Fruit fly (Drosophila melanogaster) whole organism, embryonic: ENCODE measurements around the gene sad.
A peak's percentile ranks its signal among the peaks of the same experiment; 100 is the strongest.

Experiments used
- Abd-B ChIP-seq: fragments of 200-800 bp; sonication (Bioruptor generic); optimal IDR thresholded peaks from 2 replicates; lab custom pipeline; 2018; ENCODE audit warnings: missing biosample characterization, mild to moderate bottlenecking, missing genetic modification characterization, moderate library complexity
- Aef1 ChIP-seq: fragments of 200-800 bp; sonication (Bioruptor generic); IDR thresholded peaks from 3 replicates; pipeline ENCODE4 v1.3.6; 2022; ENCODE audit warnings: missing biosample characterization, missing genetic modification characterization
- Atf6 ChIP-seq: fragments of 200-800 bp; sonication (Bioruptor generic); IDR thresholded peaks from 2 replicates; pipeline ENCODE4 v1.3.6; 2022; ENCODE audit warnings: missing biosample characterization, missing genetic modification characterization
- CG13287 ChIP-seq: fragments of 200-800 bp; sonication (Bioruptor generic); IDR thresholded peaks from 2 replicates; pipeline ENCODE4 v1.3.6; 2022; ENCODE audit warnings: missing biosample characterization, missing genetic modification characterization; ENCODE audit not compliant: partially characterized antibody
- CG14014 ChIP-seq: fragments of 200-800 bp; sonication (Bioruptor generic); IDR thresholded peaks from 2 replicates; pipeline ENCODE4 v1.3.6; 2022; ENCODE audit warnings: missing biosample characterization, missing genetic modification characterization
- CG17328 ChIP-seq: fragments of 200-800 bp; sonication (Bioruptor generic); IDR thresholded peaks from 2 replicates; pipeline ENCODE4 v1.3.6; 2022; ENCODE audit warnings: missing biosample characterization, missing genetic modification characterization
- CG17912 ChIP-seq: fragments of 200-800 bp; sonication (Bioruptor generic); optimal IDR thresholded peaks from 2 replicates; lab custom pipeline; 2018; ENCODE audit warnings: missing biosample characterization, mild to moderate bottlenecking, missing genetic modification characterization
- CG30403 ChIP-seq: fragments of 200-800 bp; sonication (Bioruptor generic); optimal IDR thresholded peaks from 3 replicates; lab custom pipeline; 2016; ENCODE audit warnings: missing biosample characterization, missing genetic modification characterization
- CG31441 ChIP-seq: fragments of 200-800 bp; sonication (Bioruptor generic); IDR thresholded peaks from 2 replicates; pipeline ENCODE4 v1.3.6; 2022; ENCODE audit warnings: missing biosample characterization, missing genetic modification characterization
- CG3281 ChIP-seq: fragments of 200-800 bp; sonication (Bioruptor generic); optimal IDR thresholded peaks from 3 replicates; lab custom pipeline; 2017; ENCODE audit warnings: missing biosample characterization, mild to moderate bottlenecking, missing genetic modification characterization
- CG3726 ChIP-seq: fragments of 200-800 bp; sonication (Bioruptor generic); IDR thresholded peaks from 3 replicates; pipeline ENCODE4, ENCODE4 v1.3.6; 2022; ENCODE audit warnings: missing biosample characterization, missing genetic modification characterization
- CG3838 ChIP-seq: fragments of 200-800 bp; sonication (Bioruptor generic); optimal IDR thresholded peaks from 3 replicates; lab custom pipeline; 2016; ENCODE audit warnings: missing biosample characterization, missing genetic modification characterization
- CG4404 ChIP-seq: fragments of 200-800 bp; sonication (Bioruptor generic); IDR thresholded peaks from 2 replicates; pipeline ENCODE4 v1.3.6; 2022; ENCODE audit warnings: missing biosample characterization, missing genetic modification characterization
- CG4424 ChIP-seq: fragments of 200-800 bp; sonication (Bioruptor generic); optimal IDR thresholded peaks from 3 replicates; lab custom pipeline; 2016; ENCODE audit warnings: missing biosample characterization, missing genetic modification characterization
- CG4854 ChIP-seq: fragments of 200-800 bp; sonication (Bioruptor generic); optimal IDR thresholded peaks from 2 replicates; lab custom pipeline; 2016; ENCODE audit warnings: missing biosample characterization, missing genetic modification characterization, inconsistent platforms
- CG5180 ChIP-seq: fragments of 200-800 bp; sonication (Bioruptor generic); optimal IDR thresholded peaks from 3 replicates; lab custom pipeline; 2017; ENCODE audit warnings: missing biosample characterization, missing genetic modification characterization, mild to moderate bottlenecking, moderate library complexity, missing genetic modification reagents
- CG6254 ChIP-seq: fragments of 200-800 bp; sonication (Bioruptor generic); optimal IDR thresholded peaks from 3 replicates; lab custom pipeline; 2017; ENCODE audit warnings: mild to moderate bottlenecking, missing biosample characterization, missing genetic modification reagents, missing genetic modification characterization
- CG6272 ChIP-seq: fragments of 200-800 bp; sonication (Bioruptor generic); IDR thresholded peaks from 2 replicates; pipeline ENCODE4 v1.3.6; 2022; ENCODE audit warnings: missing biosample characterization, missing genetic modification characterization
- CG8290 ChIP-seq, 3 experiments: fragments of 200-800 bp; sonication (Bioruptor generic); optimal IDR thresholded peaks; 2 replicates each; lab custom pipeline; 2016 to 2019; ENCODE audit warnings: missing biosample characterization in 3 of 3, missing genetic modification characterization in 3 of 3, mild to moderate bottlenecking in 2 of 3, moderate library complexity in 1 of 3
- Chrac-16 ChIP-seq: fragments of 200-800 bp; sonication (Bioruptor generic); optimal IDR thresholded peaks from 3 replicates; lab custom pipeline; 2016; ENCODE audit warnings: missing biosample characterization, missing genetic modification characterization
- Elba2 ChIP-seq: fragments of 200-800 bp; sonication (Bioruptor generic); optimal IDR thresholded peaks from 3 replicates; lab custom pipeline; 2016; ENCODE audit warnings: missing biosample characterization, missing genetic modification characterization
- Fer2 ChIP-seq: fragments of 200-800 bp; sonication (Bioruptor generic); optimal IDR thresholded peaks from 2 replicates; lab custom pipeline; 2018; ENCODE audit warnings: missing biosample characterization, mild to moderate bottlenecking, missing genetic modification characterization, moderate library complexity
- Gsc ChIP-seq: fragments of 200-800 bp; sonication (Bioruptor generic); IDR thresholded peaks from 2 replicates; pipeline ENCODE4 v1.3.6; 2022; ENCODE audit warnings: missing biosample characterization, missing genetic modification characterization
- HmgD ChIP-seq: fragments of 200-800 bp; sonication (Bioruptor generic); optimal IDR thresholded peaks from 3 replicates; lab custom pipeline; 2016; ENCODE audit warnings: missing biosample characterization, missing genetic modification characterization
- Myb ChIP-seq: fragments of 200-800 bp; sonication (Bioruptor generic); optimal IDR thresholded peaks from 2 replicates; lab custom pipeline; 2016; ENCODE audit warnings: missing biosample characterization, missing genetic modification characterization
- Oli ChIP-seq: fragments of 200-800 bp; sonication (Bioruptor generic); optimal IDR thresholded peaks from 2 replicates; lab custom pipeline; 2018; ENCODE audit warnings: missing biosample characterization, mild to moderate bottlenecking, missing genetic modification characterization, moderate library complexity
- Ptx1 ChIP-seq: fragments of 200-800 bp; sonication (Bioruptor generic); IDR thresholded peaks from 2 replicates; pipeline ENCODE4 v1.3.6; 2022; ENCODE audit warnings: missing biosample characterization, missing genetic modification characterization
- Taf1 ChIP-seq: fragments of 200-800 bp; sonication (Bioruptor generic); IDR thresholded peaks from 2 replicates; pipeline ENCODE4 v1.3.6; 2022; ENCODE audit warnings: missing biosample characterization, missing genetic modification characterization
- Tbp ChIP-seq: fragments of >200 bp; optimal IDR thresholded peaks from 2 replicates; lab custom pipeline; 2018; ENCODE audit warnings: missing biosample characterization, missing genetic modification characterization
- amos ChIP-seq: fragments of 200-800 bp; sonication (Bioruptor generic); IDR thresholded peaks from 2 replicates; pipeline ENCODE4 v1.3.6; 2022; ENCODE audit warnings: missing biosample characterization, missing genetic modification characterization; ENCODE audit not compliant: partially characterized antibody
- br ChIP-seq: fragments of >200 bp; optimal IDR thresholded peaks from 2 replicates; lab custom pipeline; 2017
- dan ChIP-seq: fragments of 200-800 bp; sonication (Bioruptor generic); IDR thresholded peaks from 2 replicates; pipeline ENCODE4 v1.3.6; 2022; ENCODE audit warnings: missing biosample characterization, missing genetic modification characterization
- dati ChIP-seq: fragments of 200-800 bp; sonication (Bioruptor generic); IDR thresholded peaks from 2 replicates; pipeline ENCODE4 v1.3.6; 2022; ENCODE audit warnings: missing biosample characterization, missing genetic modification characterization
- esg ChIP-seq: fragments of 200-800 bp; sonication (Bioruptor generic); conservative IDR thresholded peaks from 2 replicates; pipeline ENCODE4 v1.3.6; 2022; ENCODE audit warnings: missing biosample characterization, missing genetic modification characterization
- fru ChIP-seq: fragments of >200 bp; optimal IDR thresholded peaks from 2 replicates; lab custom pipeline; 2017
- grn ChIP-seq: fragments of 200-800 bp; sonication (Bioruptor generic); optimal IDR thresholded peaks from 3 replicates; lab custom pipeline; 2017; ENCODE audit warnings: missing biosample characterization, missing genetic modification characterization
- gsb-n ChIP-seq: fragments of 200-800 bp; sonication (Bioruptor generic); optimal IDR thresholded peaks from 3 replicates; lab custom pipeline; 2018; ENCODE audit warnings: missing biosample characterization, mild to moderate bottlenecking, missing genetic modification characterization
- her ChIP-seq: fragments of 200-800 bp; sonication (Bioruptor generic); optimal IDR thresholded peaks from 2 replicates; lab custom pipeline; 2016; ENCODE audit warnings: missing biosample characterization, missing genetic modification characterization
- inv ChIP-seq: fragments of 200-800 bp; sonication (Bioruptor generic); IDR thresholded peaks from 2 replicates; pipeline ENCODE4 v1.3.6; 2022; ENCODE audit warnings: missing biosample characterization, missing genetic modification characterization; ENCODE audit not compliant: partially characterized antibody
- jumu ChIP-seq: fragments of 200-800 bp; sonication (Bioruptor generic); optimal IDR thresholded peaks from 3 replicates; lab custom pipeline; 2016; ENCODE audit warnings: missing biosample characterization, missing genetic modification characterization
- ken ChIP-seq: fragments of 200-800 bp; sonication (Bioruptor generic); IDR thresholded peaks from 3 replicates; pipeline ENCODE4 v1.3.6; 2022; ENCODE audit warnings: missing biosample characterization, missing genetic modification characterization
- knrl ChIP-seq: fragments of 200-800 bp; sonication (Bioruptor generic); IDR thresholded peaks from 3 replicates; pipeline ENCODE4 v1.3.6; 2022; ENCODE audit warnings: missing biosample characterization, missing genetic modification characterization; ENCODE audit not compliant: partially characterized antibody
- lbe ChIP-seq: fragments of 200-800 bp; sonication (Bioruptor generic); optimal IDR thresholded peaks from 2 replicates; lab custom pipeline; 2016; ENCODE audit warnings: missing biosample characterization, mild to moderate bottlenecking, missing genetic modification characterization
- pb ChIP-seq: fragments of 200-800 bp; sonication (Bioruptor generic); optimal IDR thresholded peaks from 3 replicates; lab custom pipeline; 2016; ENCODE audit warnings: missing biosample characterization, missing genetic modification characterization
- sc ChIP-seq, 3 experiments: fragments of >200 bp in 2 of 3; fragments of 200-800 bp in 1 of 3; sonication (Bioruptor generic) in 1 of 3; optimal IDR thresholded peaks; 2 replicates in 2 of 3; 3 replicates in 1 of 3; lab custom pipeline; 2017; ENCODE audit warnings: mild to moderate bottlenecking in 1 of 3, missing biosample characterization in 1 of 3, missing genetic modification characterization in 1 of 3, missing genetic modification reagents in 1 of 3
- sd ChIP-seq: fragments of 200-800 bp; sonication (Bioruptor generic); optimal IDR thresholded peaks from 3 replicates; lab custom pipeline; 2018; ENCODE audit warnings: missing biosample characterization, mild to moderate bottlenecking, missing genetic modification characterization, moderate library complexity
- slbo ChIP-seq: fragments of 200-800 bp; sonication (Bioruptor generic); IDR thresholded peaks from 2 replicates; pipeline ENCODE4 v1.3.6; 2022; ENCODE audit warnings: missing biosample characterization, missing genetic modification characterization
- sob ChIP-seq: fragments of 200-800 bp; sonication (Bioruptor generic); IDR thresholded peaks from 2 replicates; pipeline ENCODE4 v1.3.6; 2022; ENCODE audit warnings: missing biosample characterization, missing genetic modification characterization
- ssp ChIP-seq: fragments of 200-800 bp; sonication (Bioruptor generic); IDR thresholded peaks from 2 replicates; pipeline ENCODE4 v1.3.6; 2022; ENCODE audit warnings: missing biosample characterization, missing genetic modification characterization

Gene sad

dm6 chr3R:11850917-11851897 is 25.8 kb upstream of the sad start (continued):
- TF ChIP-seq CG8290 (GFP tag; optimal IDR thresholded peaks at IDR 0.05; lab: Kevin White, UChicago) (peak; percentile 66), CG8290 (tag; optimal IDR thresholded peaks at IDR 0.05; lab: Kevin White, UChicago) (peak in 1 of 2 experiments; percentile 26), CG13287 (GFP tag; lab: Robert Waterston, UW) (no peak), CG4424 (peak; percentile 86), Fer2 (tag; lab: Kevin White, UChicago) (no peak), CG3838 (GFP tag; lab: Kevin White, UChicago) (peak; percentile 9), sob (GFP tag; lab: Robert Waterston, UW) (no peak; the same call in 1 of the 2 replicates), CG5180 (peak; percentile 71), Chrac-16 (GFP tag; lab: Kevin White, UChicago) (peak; percentile 65), CG3726 (GFP tag; lab: Robert Waterston, UW) (no peak), CG17328 (GFP tag; lab: Robert Waterston, UW) (peak; percentile 63), Myb (GFP tag; lab: Kevin White, UChicago) (peak; percentile 41), CG31441 (GFP tag; lab: Robert Waterston, UW) (peak; percentile 92), Elba2 (GFP tag; lab: Kevin White, UChicago) (no peak), pb (GFP tag; lab: Kevin White, UChicago) (peak; percentile 28), fru (lab: Kevin White, UChicago) (no peak), slbo (GFP tag; lab: Robert Waterston, UW) (no peak), esg (GFP tag; lab: Robert Waterston, UW) (peak; percentile 65), inv (GFP tag; lab: Robert Waterston, UW) (no peak), ssp (GFP tag; lab: Robert Waterston, UW) (peak; percentile 66), CG4854 (GFP tag; lab: Kevin White, UChicago) (peak; percentile 66), amos (GFP tag; lab: Robert Waterston, UW) (no peak), CG3281 (GFP tag; lab: Kevin White, UChicago) (no peak), knrl (no peak), dati (GFP tag; lab: Robert Waterston, UW) (no peak), Aef1 (GFP tag; lab: Robert Waterston, UW) (no peak; the same call in 2 of the 3 replicates), dan (GFP tag; lab: Robert Waterston, UW) (peak; percentile 34; the same call in 1 of the 2 replicates), Abd-B (GFP tag; lab: Kevin White, UChicago) (peak; percentile 69), HmgD (GFP tag; lab: Kevin White, UChicago) (peak; percentile 7), jumu (peak; percentile 76), grn (peak; percentile 78), CG4404 (GFP tag; lab: Robert Waterston, UW) (peak; percentile 27; the same call in 1 of the 2 replicates), CG6254 (GFP tag; lab: Kevin White, UChicago) (peak; percentile 90), Tbp (GFP tag; lab: Kevin White, UChicago) (no peak), Taf1 (no peak), sd (tag; lab: Kevin White, UChicago) (peak; percentile 76), Ptx1 (GFP tag; lab: Robert Waterston, UW) (peak; percentile 75), her (peak; percentile 17), CG17912 (GFP tag; lab: Kevin White, UChicago) (no peak), CG6272 (GFP tag; lab: Robert Waterston, UW) (no peak), lbe (GFP tag; lab: Kevin White, UChicago) (no peak), ken (GFP tag; lab: Robert Waterston, UW) (peak; percentile 21; the same call in 1 of the 3 replicates), sc (optimal IDR thresholded peaks at IDR 0.05; lab: Kevin White, UChicago) (no peak), sc (GFP tag; optimal IDR thresholded peaks at IDR 0.05; lab: Kevin White, UChicago) (peak; percentile 90), gsb-n (peak; percentile 89), Gsc (peak; percentile 45; the same call in 1 of the 2 replicates), Atf6 (GFP tag; lab: Robert Waterston, UW) (no peak), CG14014 (GFP tag; lab: Robert Waterston, UW) (no peak), br (no peak), Oli (tag; lab: Kevin White, UChicago) (peak; percentile 91), CG30403 (GFP tag; lab: Kevin White, UChicago) (peak; percentile 83)
